Worm (Caenorhabditis elegans) whole organism, L2 larva: Measurements from ENCODE around the gene K01A2.6.

Experiments
- C34F6.9 ChIP-seq: fragments of 150-350 bp; optimal IDR thresholded peaks from 2 replicates; lab custom pipeline; 2014; ENCODE audit warnings: missing biosample characterization, missing genetic modification characterization
- F13H6.1 ChIP-seq: sonication (generic microtip); optimal IDR thresholded peaks from 2 replicates; lab custom pipeline; 2016; ENCODE audit warnings: missing genetic modification characterization, missing compliant biosample characterization
- R02D3.7 ChIP-seq: fragments of 150-350 bp; optimal IDR thresholded peaks from 2 replicates; lab custom pipeline; 2014; ENCODE audit warnings: missing biosample characterization, missing genetic modification characterization
- alr-1 ChIP-seq: fragments of 150-350 bp; optimal IDR thresholded peaks from 2 replicates; lab custom pipeline; 2014; ENCODE audit warnings: missing biosample characterization, missing genetic modification characterization
- ceh-16 ChIP-seq: fragments of 150-350 bp; optimal IDR thresholded peaks from 2 replicates; lab custom pipeline; 2014; ENCODE audit warnings: missing biosample characterization, missing genetic modification characterization
- ceh-82 ChIP-seq: fragments of 150-350 bp; optimal IDR thresholded peaks from 2 replicates; lab custom pipeline; 2014; ENCODE audit warnings: missing biosample characterization, missing genetic modification characterization
- crh-2 ChIP-seq: sonication (generic microtip); optimal IDR thresholded peaks from 2 replicates; lab custom pipeline; 2017; ENCODE audit warnings: missing biosample characterization, missing genetic modification characterization
- dmd-4 ChIP-seq: sonication (generic microtip); optimal IDR thresholded peaks from 2 replicates; lab custom pipeline; 2017; ENCODE audit warnings: missing biosample characterization, missing genetic modification characterization
- elt-1 ChIP-seq: fragments of 150-350 bp; optimal IDR thresholded peaks from 2 replicates; lab custom pipeline; 2014; ENCODE audit warnings: missing biosample characterization, missing genetic modification characterization
- elt-3 ChIP-seq: sonication (generic microtip); optimal IDR thresholded peaks from 2 replicates; lab custom pipeline; 2017; ENCODE audit warnings: missing biosample characterization, missing genetic modification characterization
- fos-1 ChIP-seq: fragments of 150-350 bp; optimal IDR thresholded peaks from 2 replicates; lab custom pipeline; 2014; ENCODE audit warnings: missing biosample characterization, missing genetic modification characterization
- gmeb-1 ChIP-seq: fragments of 150-350 bp; optimal IDR thresholded peaks from 2 replicates; lab custom pipeline; 2014; ENCODE audit warnings: missing biosample characterization, missing genetic modification characterization
- lin-11 ChIP-seq: fragments of 150-350 bp; sonication (generic microtip); optimal IDR thresholded peaks from 2 replicates; lab custom pipeline; 2014; ENCODE audit warnings: missing biosample characterization, missing genetic modification characterization, inconsistent platforms, mixed read lengths
- lin-13 ChIP-seq: fragments of 150-350 bp; optimal IDR thresholded peaks from 2 replicates; lab custom pipeline; 2014; ENCODE audit warnings: missing biosample characterization, missing genetic modification reagents, missing genetic modification characterization
- lin-39 ChIP-seq: fragments of 150-350 bp; optimal IDR thresholded peaks from 2 replicates; lab custom pipeline; 2014; ENCODE audit warnings: missing biosample characterization, missing genetic modification reagents, missing genetic modification characterization
- lsy-2 ChIP-seq, 2 experiments: fragments of 150-350 bp in 1 of 2; sonication (generic microtip) in 1 of 2; optimal IDR thresholded peaks; 2 replicates each; lab custom pipeline; 2014 to 2017; ENCODE audit warnings: missing biosample characterization in 2 of 2, missing genetic modification characterization in 2 of 2
- mab-5 ChIP-seq: fragments of 150-350 bp; optimal IDR thresholded peaks from 2 replicates; lab custom pipeline; 2014; ENCODE audit warnings: missing biosample characterization, missing genetic modification characterization
- mbf-1 ChIP-seq: sonication (generic microtip); optimal IDR thresholded peaks from 2 replicates; lab custom pipeline; 2017; ENCODE audit warnings: missing biosample characterization, missing genetic modification characterization
- mdl-1 ChIP-seq, 2 experiments: fragments of 150-350 bp in 1 of 2; sonication (generic microtip) in 1 of 2; optimal IDR thresholded peaks; 2 replicates each; lab custom pipeline; 2017; ENCODE audit warnings: missing biosample characterization in 2 of 2, missing genetic modification characterization in 2 of 2
- nhr-10 ChIP-seq: sonication (generic microtip); optimal IDR thresholded peaks from 2 replicates; lab custom pipeline; 2017; ENCODE audit warnings: missing biosample characterization, missing genetic modification characterization
- nhr-12 ChIP-seq: fragments of 150-350 bp; optimal IDR thresholded peaks from 2 replicates; lab custom pipeline; 2014; ENCODE audit warnings: missing biosample characterization, missing genetic modification characterization
- nhr-129 ChIP-seq: fragments of 150-350 bp; optimal IDR thresholded peaks from 2 replicates; lab custom pipeline; 2014; ENCODE audit warnings: missing biosample characterization, missing genetic modification characterization
- nhr-21 ChIP-seq: fragments of 150-350 bp; optimal IDR thresholded peaks from 2 replicates; lab custom pipeline; 2014; ENCODE audit warnings: missing biosample characterization, missing genetic modification characterization
- nhr-23 ChIP-seq: fragments of 150-350 bp; optimal IDR thresholded peaks from 2 replicates; lab custom pipeline; 2014; ENCODE audit warnings: missing biosample characterization, missing genetic modification reagents, missing genetic modification characterization
- nhr-237 ChIP-seq: fragments of 150-350 bp; optimal IDR thresholded peaks from 2 replicates; lab custom pipeline; 2014; ENCODE audit warnings: missing biosample characterization, missing genetic modification characterization
- nhr-6 ChIP-seq: fragments of 150-350 bp; optimal IDR thresholded peaks from 2 replicates; lab custom pipeline; 2014; ENCODE audit warnings: missing biosample characterization, missing genetic modification characterization
- nhr-77 ChIP-seq: fragments of 150-350 bp; optimal IDR thresholded peaks from 2 replicates; lab custom pipeline; 2014; ENCODE audit warnings: missing biosample characterization, missing genetic modification characterization
- peb-1 ChIP-seq: fragments of 150-350 bp; optimal IDR thresholded peaks from 2 replicates; lab custom pipeline; 2014; ENCODE audit warnings: missing biosample characterization, missing genetic modification characterization
- sem-4 ChIP-seq: fragments of 150-350 bp; optimal IDR thresholded peaks from 2 replicates; lab custom pipeline; 2014; ENCODE audit warnings: missing biosample characterization, missing genetic modification reagents, missing genetic modification characterization
- skn-1 ChIP-seq: sonication (generic microtip); optimal IDR thresholded peaks from 2 replicates; lab custom pipeline; 2017; ENCODE audit warnings: missing biosample characterization, missing genetic modification characterization
- snpc-4 ChIP-seq: fragments of 150-350 bp; optimal IDR thresholded peaks from 2 replicates; lab custom pipeline; 2014; ENCODE audit warnings: missing biosample characterization, missing genetic modification characterization
- unc-39 ChIP-seq: fragments of 150-350 bp; optimal IDR thresholded peaks from 2 replicates; lab custom pipeline; 2014; ENCODE audit warnings: missing biosample characterization, missing genetic modification characterization
- unc-62 ChIP-seq: fragments of 150-350 bp; optimal IDR thresholded peaks from 2 replicates; lab custom pipeline; 2014; ENCODE audit warnings: missing biosample characterization, missing genetic modification reagents, missing genetic modification characterization
- zag-1 ChIP-seq: fragments of 150-350 bp; optimal IDR thresholded peaks from 2 replicates; lab custom pipeline; 2014; ENCODE audit warnings: missing biosample characterization, missing genetic modification characterization
- ztf-11 ChIP-seq: sonication (generic microtip); optimal IDR thresholded peaks from 2 replicates; lab custom pipeline; 2017; ENCODE audit warnings: missing biosample characterization, missing genetic modification characterization

The K01A2.6 gene

DNA sequence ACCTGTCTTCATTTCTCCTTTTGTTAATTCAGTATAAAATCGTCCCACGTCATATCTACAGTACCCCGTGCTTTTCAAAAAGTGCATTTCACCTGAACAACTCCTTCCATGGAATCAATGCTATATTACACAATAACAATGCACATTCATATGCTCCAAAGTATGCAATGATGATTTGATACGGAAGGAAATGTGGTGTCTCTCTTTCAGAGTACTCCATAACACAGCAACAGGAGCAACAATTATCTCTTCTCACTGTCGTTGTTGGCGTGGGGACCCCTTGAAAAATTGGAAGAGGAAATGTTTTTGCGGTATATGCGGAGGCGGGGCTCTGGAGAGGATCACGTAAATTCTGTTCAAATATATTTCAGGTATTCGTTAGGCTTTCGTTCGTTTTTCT lies 42.3 kb upstream of the K01A2.6 start, which contains the start of gene cat-2:
TSS of gene cat-2 (plus strand) at position 301 of the 400 bp plus-strand sequence.
- TF ChIP-seq nhr-237 (tag; lab: Kevin White, UChicago) (no peak), mdl-1 (tag; optimal IDR thresholded peaks at IDR 0.05; lab: Kevin White, UChicago) (no peak), alr-1 (tag; lab: Kevin White, UChicago) (no peak), gmeb-1 (no peak), lin-11 (tag; lab: Kevin White, UChicago) (no peak), nhr-77 (tag; lab: Kevin White, UChicago) (no peak)
- TF ChIP-seq, all 48 proteins: peak for 0

DNA sequence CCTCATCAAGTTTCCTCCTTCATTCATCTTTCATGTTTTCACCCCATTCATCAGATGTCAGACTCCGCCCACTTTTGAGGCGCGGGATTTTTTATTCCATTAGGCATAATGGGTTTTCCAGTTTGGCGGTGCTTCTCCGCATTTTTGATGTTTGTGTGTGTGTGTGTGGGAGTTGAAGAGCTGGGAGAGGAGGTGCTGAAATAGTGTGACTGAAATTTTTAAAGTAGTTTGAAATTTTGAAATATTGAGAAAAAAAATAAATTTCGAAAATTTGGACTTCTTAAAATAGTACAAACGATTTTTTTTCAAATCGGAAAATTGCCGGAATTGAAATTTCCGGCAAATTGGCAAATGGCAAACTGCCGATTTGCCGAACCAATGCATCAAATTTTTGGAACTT lies 36.2 kb upstream of the K01A2.6 start, which contains the start of gene scc-2:
TSS of gene scc-2 (minus strand) at position 101 of the 400 bp plus-strand sequence.
- TF ChIP-seq dmd-4 (tag; lab: Kevin White, UChicago), result no peak

DNA sequence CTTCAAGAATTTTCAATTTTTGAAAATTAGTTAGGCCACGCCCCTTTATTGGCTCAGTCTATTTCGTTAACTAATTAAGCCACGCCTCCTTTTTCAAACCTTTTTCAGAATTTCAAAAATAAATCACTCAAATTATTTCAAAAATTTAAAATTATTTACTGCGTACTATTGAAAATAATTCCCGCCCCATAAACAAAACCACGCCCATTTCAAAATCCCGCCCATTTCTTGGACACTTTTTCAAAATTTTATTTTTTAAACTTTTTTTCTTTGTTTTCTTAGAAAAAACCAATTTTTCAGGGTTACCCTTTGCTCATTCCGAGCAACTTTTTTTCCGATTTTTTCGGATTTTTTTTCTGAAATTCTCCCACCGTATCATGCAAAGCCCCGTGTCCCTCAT lies 35.7 kb upstream of the K01A2.6 start, which contains the start of gene B0432.14:
TSS of gene B0432.14 (plus strand) at position 301 of the 400 bp plus-strand sequence.
- TF ChIP-seq ceh-16 (no peak), dmd-4 (tag; lab: Kevin White, UChicago) (no peak), ceh-82 (no peak), mbf-1 (tag; lab: Kevin White, UChicago) (no peak), fos-1 (tag; lab: Kevin White, UChicago) (no peak), alr-1 (tag; lab: Kevin White, UChicago) (no peak), nhr-77 (tag; lab: Kevin White, UChicago) (no peak), elt-3 (tag; lab: Kevin White, UChicago) (no peak), gmeb-1 (no peak), lsy-2 (tag; optimal IDR thresholded peaks at IDR 0.05; lab: Kevin White, UChicago) (no peak)

DNA sequence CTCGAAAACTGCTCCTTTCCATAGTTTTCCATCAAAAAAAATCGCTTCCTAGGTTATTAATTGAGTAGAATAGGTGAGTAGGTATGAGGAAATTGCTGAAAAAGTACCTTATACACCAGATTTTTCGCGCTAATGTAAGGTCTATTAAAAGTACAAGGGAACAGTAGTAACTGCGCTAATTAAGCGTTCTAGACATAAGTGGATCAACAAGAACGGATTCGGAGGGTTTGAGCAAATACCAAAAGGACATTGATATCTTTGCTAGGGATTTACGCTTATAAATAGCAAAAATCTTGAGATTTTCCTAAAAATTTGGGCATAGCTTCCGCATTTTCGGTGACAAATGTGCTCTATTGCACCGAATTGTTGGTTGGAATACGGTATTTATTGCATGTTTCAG lies 25.9 kb upstream of the K01A2.6 start, which contains the start of gene B0432.7:
TSS of gene B0432.7 (minus strand) at position 101 of the 400 bp plus-strand sequence.
- no peak for TF ChIP-seq mdl-1 (tag; optimal IDR thresholded peaks at IDR 0.05; lab: Kevin White, UChicago)
- no peak for TF ChIP-seq C34F6.9 (tag; lab: Kevin White, UChicago)
- TF ChIP-seq gmeb-1, result no peak
- TF ChIP-seq elt-3 (tag; lab: Kevin White, UChicago), result no peak
- TF ChIP-seq dmd-4 (tag; lab: Kevin White, UChicago), result no peak
- no peak for TF ChIP-seq elt-1 (tag; lab: Kevin White, UChicago)
- TF ChIP-seq unc-62 (GFP tag; lab: Kevin White, UChicago), result no peak
- no peak for TF ChIP-seq unc-39 (tag; lab: Kevin White, UChicago)

DNA sequence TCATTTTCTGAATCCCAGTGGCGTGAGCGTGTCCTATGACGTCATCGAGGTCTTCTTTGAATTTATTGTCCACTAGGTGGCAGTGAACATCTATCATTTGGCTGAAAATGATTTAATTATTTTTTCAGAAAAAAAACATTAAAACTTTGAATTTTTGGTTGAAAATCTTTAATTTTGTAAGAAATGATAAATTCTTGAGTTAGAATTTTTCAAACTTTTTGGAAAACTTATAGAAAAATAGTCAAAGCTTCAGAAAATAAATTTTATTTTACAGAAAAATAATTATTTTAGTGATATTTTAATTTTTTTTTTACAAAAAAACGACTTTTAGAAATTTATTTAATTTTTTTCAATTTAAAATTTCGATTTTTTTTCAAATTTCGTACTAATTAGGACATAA lies 21.1 kb upstream of the K01A2.6 start, which contains the start of gene B0432.8:
TSS of gene B0432.8 (minus strand) at position 101 of the 400 bp plus-strand sequence.
- TF ChIP-seq peb-1 (no peak), lin-39 (tag; lab: Kevin White, UChicago) (no peak), nhr-6 (tag; lab: Kevin White, UChicago) (no peak), R02D3.7 (no peak), lin-11 (tag; lab: Kevin White, UChicago) (no peak)

DNA sequence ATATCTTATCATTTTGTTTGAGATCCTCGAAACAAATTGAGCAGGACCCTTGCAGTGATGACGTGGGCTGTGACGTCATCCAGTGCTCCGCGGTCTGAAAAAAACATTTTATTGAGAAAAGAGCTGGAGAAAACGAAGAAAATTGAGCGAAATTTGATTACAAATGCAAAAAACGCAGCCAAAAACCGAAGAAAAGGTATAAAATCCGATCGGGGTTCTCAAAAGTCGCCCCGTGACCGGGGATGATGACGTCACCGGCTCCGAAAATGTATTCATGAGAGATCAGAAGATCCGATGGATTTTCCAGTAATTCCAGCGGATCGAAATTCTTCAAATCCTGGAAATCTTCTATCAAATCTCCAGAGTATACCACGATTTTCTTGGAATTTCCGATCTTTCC lies 17.3 kb upstream of the K01A2.6 start, which contains the start of gene trul-1:
TSS of gene trul-1 (minus strand) at position 101 of the 400 bp plus-strand sequence.
- TF ChIP-seq nhr-21 (tag; lab: Kevin White, UChicago) (no peak), R02D3.7 (no peak), nhr-23 (no peak), snpc-4 (tag; lab: Kevin White, UChicago) (no peak), ztf-11 (no peak), F13H6.1 (tag; lab: Kevin White, UChicago) (no peak), dmd-4 (tag; lab: Kevin White, UChicago) (no peak), gmeb-1 (no peak), zag-1 (no peak), skn-1 (tag; lab: Kevin White, UChicago) (no peak)

DNA sequence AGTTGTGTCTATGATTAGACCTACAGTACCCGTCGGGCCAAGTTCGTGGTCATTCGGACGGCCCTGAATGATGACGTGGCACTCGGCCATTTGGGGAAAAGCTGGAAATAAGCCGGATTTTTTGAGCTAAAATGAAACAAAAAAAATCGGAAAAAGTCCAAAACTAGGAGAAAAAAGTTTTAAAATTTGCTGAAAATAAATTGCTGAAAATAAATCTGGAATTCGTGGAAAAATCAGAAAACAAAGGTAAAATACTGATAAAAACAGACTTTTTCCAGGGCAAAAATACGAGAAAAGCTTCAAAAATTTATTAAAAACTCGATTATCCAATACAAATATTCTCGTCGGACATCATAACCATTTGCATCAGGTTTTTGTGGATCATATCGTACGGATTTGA lies 16.2 kb upstream of the K01A2.6 start, which contains the start of gene B0432.9:
TSS of gene B0432.9 (minus strand) at position 101 of the 400 bp plus-strand sequence.
- TF ChIP-seq mab-5, result no peak
- TF ChIP-seq lin-39 (tag; lab: Kevin White, UChicago), result no peak
- TF ChIP-seq peb-1, result no peak
- TF ChIP-seq F13H6.1 (tag; lab: Kevin White, UChicago), result no peak
- no peak for TF ChIP-seq crh-2 (tag; lab: Kevin White, UChicago)
- TF ChIP-seq unc-62 (GFP tag; lab: Kevin White, UChicago), result no peak
- no peak for TF ChIP-seq mbf-1 (tag; lab: Kevin White, UChicago)
- TF ChIP-seq dmd-4 (tag; lab: Kevin White, UChicago), result no peak
- no peak for TF ChIP-seq nhr-12 (tag; lab: Kevin White, UChicago)
- no peak for TF ChIP-seq nhr-129 (tag; lab: Kevin White, UChicago)
- TF ChIP-seq sem-4 (tag; lab: Kevin White, UChicago), result no peak
- no peak for TF ChIP-seq lin-11 (tag; lab: Kevin White, UChicago)
- no peak for TF ChIP-seq lin-13 (GFP tag; lab: Kevin White, UChicago)
- TF ChIP-seq ztf-11, result no peak
- TF ChIP-seq nhr-10, result no peak
